Worm (Caenorhabditis elegans): Measurements from ENCODE around the gene abts-4.

ce11 chrX:6743853-6744346 lies 17.6 kb downstream of the abts-4 start:
- TF ChIP-seq K09A11.1 (tag; optimal IDR thresholded peaks at IDR 0.05; ENCODE audit: insufficient read depth) (no peak), fkh-10 (GFP tag; optimal IDR thresholded peaks at IDR 0.05) (no peak), nhr-11 (tag; optimal IDR thresholded peaks at IDR 0.05) (no peak), rnt-1 (tag; optimal IDR thresholded peaks at IDR 0.05) (peak; percentile 94), unc-86 (tag; optimal IDR thresholded peaks at IDR 0.05) (no peak), odd-2 (tag; optimal IDR thresholded peaks at IDR 0.05) (no peak)

Data from whole organism, late embryonic.